Worm (Caenorhabditis elegans) whole organism, L4 larva: Measurements from ENCODE around the gene ins-22.

ENCODE experiments used
- D1046.2 ChIP-seq: fragments of 200-800 bp; sonication (Bioruptor generic); IDR thresholded peaks from 2 replicates; pipeline ENCODE4 v1.3.6; 2022; ENCODE audit warnings: missing genetic modification characterization, missing compliant biosample characterization
- R02D3.7 ChIP-seq: fragments of 150-350 bp; sonication (generic microtip); optimal IDR thresholded peaks from 3 replicates; lab custom pipeline; 2014; ENCODE audit warnings: missing biosample characterization, missing genetic modification characterization
- T26A8.4 ChIP-seq: fragments of 200-800 bp; sonication (Bioruptor generic); IDR thresholded peaks from 2 replicates; pipeline ENCODE4 v1.3.6; 2022; ENCODE audit warnings: missing genetic modification characterization, missing compliant biosample characterization
- Y48G9A.11 ChIP-seq: fragments of 200-800 bp; sonication (Bioruptor generic); IDR thresholded peaks from 2 replicates; pipeline ENCODE4 v1.3.6; 2022; ENCODE audit warnings: missing genetic modification reagents, missing genetic modification characterization, missing compliant biosample characterization
- Y5F2A.4 ChIP-seq: fragments of 200-800 bp; sonication (Bioruptor generic); optimal IDR thresholded peaks from 2 replicates; lab custom pipeline; 2018; ENCODE audit warnings: mild to moderate bottlenecking, missing genetic modification characterization, missing compliant biosample characterization
- aha-1 ChIP-seq: fragments of 150-350 bp; peaks from one replicate; lab custom pipeline; 2014; ENCODE audit warnings: missing biosample characterization, missing genetic modification characterization
- aly-2 ChIP-seq: sonication (generic microtip); optimal IDR thresholded peaks from 2 replicates; lab custom pipeline; 2018; ENCODE audit warnings: missing biosample characterization, missing genetic modification characterization
- attf-4 ChIP-seq: sonication (generic microtip); optimal IDR thresholded peaks from 3 replicates; lab custom pipeline; 2017; ENCODE audit warnings: missing biosample characterization, missing genetic modification characterization
- ceh-44 ChIP-seq: fragments of 200-800 bp; sonication (Bioruptor generic); IDR thresholded peaks from 2 replicates; pipeline ENCODE4 v1.3.6; 2022; ENCODE audit warnings: missing genetic modification reagents, missing genetic modification characterization, missing compliant biosample characterization
- ces-1 ChIP-seq: fragments of 150-350 bp; sonication (generic microtip); optimal IDR thresholded peaks from 4 replicates; lab custom pipeline; 2014; ENCODE audit warnings: missing biosample characterization, missing genetic modification reagents, missing genetic modification characterization
- cey-2 ChIP-seq: sonication (generic microtip); optimal IDR thresholded peaks from 3 replicates; lab custom pipeline; 2017; ENCODE audit warnings: missing genetic modification characterization, mild to moderate bottlenecking, missing compliant biosample characterization, antibody characterized with exemption, borderline replicate concordance; ENCODE audit not compliant: insufficient read depth
- daf-12 ChIP-seq: fragments of 150-350 bp; optimal IDR thresholded peaks from 2 replicates; lab custom pipeline; 2014; ENCODE audit warnings: missing biosample characterization, missing genetic modification reagents, missing genetic modification characterization
- dmd-6 ChIP-seq: fragments of 200-800 bp; sonication (Bioruptor generic); IDR thresholded peaks from 2 replicates; pipeline ENCODE4 v1.3.6; 2022; ENCODE audit warnings: missing genetic modification reagents, missing genetic modification characterization, missing compliant biosample characterization
- dmd-8 ChIP-seq: fragments of 200-800 bp; sonication (Bioruptor generic); IDR thresholded peaks from 2 replicates; pipeline ENCODE4 v1.3.6; 2022; ENCODE audit warnings: missing genetic modification characterization, missing compliant biosample characterization
- dve-1 ChIP-seq: sonication (generic microtip); optimal IDR thresholded peaks from 2 replicates; lab custom pipeline; 2017; ENCODE audit warnings: antibody characterized with exemption, mild to moderate bottlenecking, missing genetic modification characterization, missing compliant biosample characterization; ENCODE audit not compliant: insufficient read depth
- gei-8 ChIP-seq: fragments of 200-800 bp; sonication (Bioruptor generic); optimal IDR thresholded peaks from 2 replicates; lab custom pipeline; 2018; ENCODE audit warnings: mild to moderate bottlenecking, missing genetic modification characterization, missing compliant biosample characterization
- hlh-30 ChIP-seq: sonication (generic microtip); optimal IDR thresholded peaks from 2 replicates; lab custom pipeline; 2017; ENCODE audit warnings: antibody characterized with exemption, mild to moderate bottlenecking, missing genetic modification characterization, missing compliant biosample characterization; ENCODE audit not compliant: insufficient read depth
- jun-1 ChIP-seq: fragments of 150-350 bp; optimal IDR thresholded peaks from 2 replicates; lab custom pipeline; 2014; ENCODE audit warnings: missing biosample characterization, missing genetic modification reagents, missing genetic modification characterization
- lin-15B ChIP-seq: fragments of 150-350 bp; sonication (generic microtip); optimal IDR thresholded peaks from 3 replicates; lab custom pipeline; 2014; ENCODE audit warnings: missing biosample characterization, missing genetic modification characterization
- lin-38 ChIP-seq: fragments of 200-800 bp; sonication (Bioruptor generic); IDR thresholded peaks from 2 replicates; pipeline ENCODE4 v1.3.6; 2022; ENCODE audit warnings: missing genetic modification reagents, missing genetic modification characterization, missing compliant biosample characterization
- lin-39 ChIP-seq: fragments of 150-350 bp; optimal IDR thresholded peaks from 2 replicates; lab custom pipeline; 2014; ENCODE audit warnings: missing biosample characterization, missing genetic modification reagents, missing genetic modification characterization
- lsy-2 ChIP-seq, 2 experiments: fragments of 150-350 bp in 1 of 2; sonication (generic microtip) in 1 of 2; optimal IDR thresholded peaks; 2 replicates each; lab custom pipeline; 2014 to 2017; ENCODE audit warnings: missing biosample characterization in 2 of 2, missing genetic modification characterization in 2 of 2
- mdl-1 ChIP-seq, 2 experiments: fragments of 150-350 bp in 1 of 2; sonication (generic microtip) in 1 of 2; optimal IDR thresholded peaks; 2 replicates each; lab custom pipeline; 2014 to 2017; ENCODE audit warnings: missing biosample characterization in 2 of 2, missing genetic modification characterization in 2 of 2
- nhr-10 ChIP-seq: fragments of 150-350 bp; optimal IDR thresholded peaks from 2 replicates; lab custom pipeline; 2014; ENCODE audit warnings: missing biosample characterization, missing genetic modification characterization
- nhr-102 ChIP-seq: sonication (generic microtip); optimal IDR thresholded peaks from 2 replicates; lab custom pipeline; 2016; ENCODE audit warnings: mild to moderate bottlenecking, missing genetic modification characterization, moderate library complexity, missing compliant biosample characterization
- nhr-25 ChIP-seq: sonication (generic microtip); optimal IDR thresholded peaks from 2 replicates; lab custom pipeline; 2017; ENCODE audit warnings: missing genetic modification characterization, mild to moderate bottlenecking, missing compliant biosample characterization, antibody characterized with exemption, moderate library complexity, borderline replicate concordance; ENCODE audit not compliant: insufficient read depth
- nhr-28 ChIP-seq: fragments of 150-350 bp; optimal IDR thresholded peaks from 2 replicates; lab custom pipeline; 2014; ENCODE audit warnings: missing biosample characterization, missing genetic modification characterization
- nhr-77 ChIP-seq: fragments of 150-350 bp; optimal IDR thresholded peaks from 2 replicates; lab custom pipeline; 2014; ENCODE audit warnings: missing biosample characterization, missing genetic modification characterization
- php-3 ChIP-seq: fragments of 200-800 bp; sonication (Bioruptor generic); IDR thresholded peaks from 2 replicates; pipeline ENCODE4 v1.3.6; 2022; ENCODE audit warnings: missing genetic modification reagents, missing genetic modification characterization, missing compliant biosample characterization
- pqm-1 ChIP-seq: sonication (generic microtip); optimal IDR thresholded peaks from 2 replicates; lab custom pipeline; 2017; ENCODE audit warnings: missing biosample characterization, missing genetic modification characterization
- saeg-2 ChIP-seq: fragments of 200-800 bp; sonication (Bioruptor generic); IDR thresholded peaks from 2 replicates; pipeline ENCODE4 v1.3.6; 2022; ENCODE audit warnings: missing genetic modification reagents, missing genetic modification characterization, missing compliant biosample characterization
- set-16 ChIP-seq: fragments of 200-800 bp; sonication (Bioruptor generic); IDR thresholded peaks from 2 replicates; pipeline ENCODE4 v1.3.6; 2022; ENCODE audit warnings: missing genetic modification reagents, missing genetic modification characterization, missing compliant biosample characterization
- tag-97 ChIP-seq: fragments of 200-800 bp; sonication (Bioruptor generic); IDR thresholded peaks from 2 replicates; pipeline ENCODE4 v1.3.6; 2022; ENCODE audit warnings: missing genetic modification characterization, missing compliant biosample characterization
- tra-1 ChIP-seq: fragments of 200-800 bp; sonication (Bioruptor generic); IDR thresholded peaks from 2 replicates; pipeline ENCODE4 v1.3.6; 2022; ENCODE audit warnings: missing genetic modification reagents, missing genetic modification characterization, missing compliant biosample characterization
- unc-62 ChIP-seq, 3 experiments: fragments of 150-350 bp in 1 of 3; sonication (generic microtip); optimal IDR thresholded peaks in 2 of 3; peaks in 1 of 3; 1 replicate in 1 of 3; 2 replicates in 2 of 3; lab custom pipeline; 2014 to 2017; ENCODE audit warnings: missing biosample characterization in 3 of 3, missing genetic modification characterization in 3 of 3, missing genetic modification reagents in 3 of 3, missing genotype in 1 of 3
- vab-7 ChIP-seq: fragments of 200-800 bp; sonication (Bioruptor generic); IDR thresholded peaks from 2 replicates; pipeline ENCODE4 v1.3.6; 2022; ENCODE audit warnings: missing genetic modification reagents, missing genetic modification characterization, missing compliant biosample characterization
- zfp-2 ChIP-seq: sonication (generic microtip); optimal IDR thresholded peaks from 2 replicates; lab custom pipeline; 2016; ENCODE audit warnings: mild to moderate bottlenecking, missing genetic modification characterization, missing compliant biosample characterization
- zip-11 ChIP-seq: fragments of 200-800 bp; sonication (Bioruptor generic); IDR thresholded peaks from 2 replicates; pipeline ENCODE4 v1.3.6; 2022; ENCODE audit warnings: missing genetic modification characterization, missing compliant biosample characterization

The ins-22 gene

DNA sequence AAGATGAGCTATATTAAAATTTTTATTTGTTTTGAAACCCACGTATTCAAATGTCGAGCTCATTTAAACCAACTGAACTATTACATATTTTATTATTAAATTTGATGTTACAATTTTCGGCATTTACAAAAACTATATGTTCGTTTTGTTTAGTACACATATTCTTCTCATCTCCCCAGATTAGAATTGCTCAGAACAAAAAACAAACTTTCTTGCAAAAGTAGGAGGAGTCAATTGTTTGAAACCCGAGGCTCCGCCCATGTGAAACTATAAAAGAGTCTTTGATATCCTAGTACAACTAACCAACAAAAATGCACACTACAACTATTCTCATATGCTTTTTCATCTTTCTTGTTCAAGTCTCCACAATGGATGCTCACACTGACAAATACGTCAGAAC, at the start of gene ins-22:
TSS of gene ins-22 (plus strand) at position 301 of the 400 bp plus-strand sequence.
- TF ChIP-seq zip-11 (no peak), aha-1 (tag; lab: Kevin White, UChicago) (no peak), jun-1 (tag; lab: Kevin White, UChicago) (no peak), saeg-2 (GFP tag; lab: Robert Waterston, UW) (no peak), lin-39 (tag; lab: Kevin White, UChicago) (no peak), lsy-2 (tag; optimal IDR thresholded peaks at IDR 0.05; lab: Kevin White, UChicago) (no peak), dve-1 (tag; lab: Kevin White, UChicago) (no peak), R02D3.7 (tag; lab: Kevin White, UChicago) (no peak), daf-12 (no peak), nhr-28 (tag; lab: Kevin White, UChicago) (no peak), tra-1 (GFP tag; lab: Robert Waterston, UW) (no peak), nhr-102 (no peak), Y48G9A.11 (GFP tag; lab: Robert Waterston, UW) (no peak), nhr-10 (tag; lab: Kevin White, UChicago) (no peak), ces-1 (GFP tag; lab: Kevin White, UChicago) (no peak), nhr-77 (tag; lab: Kevin White, UChicago) (no peak), dmd-8 (GFP tag; lab: Robert Waterston, UW) (no peak), Y5F2A.4 (GFP tag; lab: Kevin White, UChicago) (no peak), nhr-25 (tag; lab: Kevin White, UChicago) (no peak)

DNA sequence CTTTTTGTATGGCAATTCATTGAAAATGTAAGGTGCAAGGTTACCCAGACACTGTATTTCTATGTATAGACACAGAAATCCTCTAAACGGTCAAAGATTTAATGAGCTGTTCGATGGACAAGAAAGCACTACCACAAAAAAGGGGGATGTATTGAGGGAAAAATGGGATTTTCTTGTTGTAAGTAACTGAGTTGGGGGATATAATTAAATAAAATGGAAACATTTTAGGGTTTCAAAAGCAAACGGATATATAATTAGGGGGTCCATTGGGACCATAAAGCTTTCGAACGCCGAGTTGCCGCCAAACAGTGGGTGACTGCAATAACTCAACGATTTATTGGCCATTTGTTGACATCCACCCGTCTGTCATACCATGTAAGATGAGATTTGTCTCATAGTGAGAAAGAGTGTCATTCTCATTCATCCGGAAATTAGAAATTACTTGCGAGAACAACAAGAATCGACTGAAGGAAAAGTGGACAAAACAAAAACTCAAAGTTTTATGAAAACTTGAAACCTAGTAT, 43.9 kb upstream of the ins-22 start:
- TF ChIP-seq aha-1 (tag; lab: Kevin White, UChicago) (peak; percentile 66), unc-62 (GFP tag; optimal IDR thresholded peaks at IDR 0.05 in 1 of 2; lab: Kevin White, UChicago) (peak in 1 of 2 experiments; percentile 58), unc-62 (tag; optimal IDR thresholded peaks at IDR 0.05; lab: Kevin White, UChicago) (no peak), nhr-25 (tag; lab: Kevin White, UChicago) (no peak), hlh-30 (tag; lab: Kevin White, UChicago) (no peak), lin-38 (GFP tag; lab: Robert Waterston, UW) (no peak), mdl-1 (tag; optimal IDR thresholded peaks at IDR 0.05; lab: Kevin White, UChicago) (no peak), php-3 (GFP tag; lab: Robert Waterston, UW) (no peak)

DNA sequence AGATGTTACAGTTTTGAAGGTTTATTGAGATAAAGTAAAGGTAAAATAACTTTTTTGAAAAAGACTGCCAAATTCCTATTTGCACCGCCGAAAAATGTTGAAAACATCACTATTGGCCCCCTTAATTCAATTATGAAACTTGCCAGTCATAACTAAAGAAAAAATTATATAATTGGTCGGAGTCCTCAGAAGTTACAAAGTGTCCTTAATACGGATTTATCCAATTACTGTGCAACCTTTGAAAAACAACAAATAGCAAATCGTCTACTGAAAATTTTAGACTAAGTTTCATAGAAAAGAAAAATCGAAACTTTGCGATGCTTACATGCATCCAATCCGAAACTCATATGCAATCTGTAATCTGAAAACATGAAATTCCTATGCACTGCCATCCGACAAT, 41.5 kb upstream of the ins-22 start:
- TF ChIP-seq dmd-6 (GFP tag; lab: Robert Waterston, UW), result no peak
- no peak for TF ChIP-seq ceh-44 (GFP tag; lab: Robert Waterston, UW)
- TF ChIP-seq R02D3.7 (tag; lab: Kevin White, UChicago), result no peak
- TF ChIP-seq gei-8 (GFP tag; lab: Kevin White, UChicago), result no peak
- TF ChIP-seq lin-15B (tag; lab: Kevin White, UChicago), result no peak
- TF ChIP-seq vab-7 (GFP tag; lab: Robert Waterston, UW), result no peak
- no peak for TF ChIP-seq nhr-77 (tag; lab: Kevin White, UChicago)
- peak; percentile 65 for TF ChIP-seq aha-1 (tag; lab: Kevin White, UChicago)
- TF ChIP-seq, all 104 proteins: peak for 1

DNA sequence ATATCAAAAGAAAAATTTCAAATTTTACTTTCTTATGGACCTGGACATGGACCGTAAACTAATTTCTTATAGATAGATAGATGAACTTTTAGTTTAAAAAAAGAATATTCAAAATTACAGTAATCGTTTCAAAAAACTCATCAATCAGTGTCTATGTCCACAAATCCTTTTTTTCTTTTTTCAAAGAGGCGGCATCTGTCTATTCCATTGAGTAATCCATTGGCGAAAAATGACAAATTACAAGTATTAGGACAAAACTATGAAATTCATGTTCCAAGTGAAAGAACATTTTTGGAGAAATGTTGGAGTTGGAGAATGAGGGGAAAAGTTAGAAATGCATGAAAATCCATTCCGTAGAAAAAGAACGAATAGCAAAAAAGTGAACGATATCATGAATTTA, 40.5 kb upstream of the ins-22 start:
- TF ChIP-seq attf-4 (tag; lab: Kevin White, UChicago), result no peak
- TF ChIP-seq D1046.2, result no peak
- no peak for TF ChIP-seq T26A8.4
- TF ChIP-seq pqm-1 (tag; lab: Kevin White, UChicago), result no peak
- TF ChIP-seq cey-2 (tag; lab: Kevin White, UChicago), result no peak
- no peak for TF ChIP-seq nhr-28 (tag; lab: Kevin White, UChicago)
- TF ChIP-seq zfp-2 (tag; lab: Kevin White, UChicago), result no peak
- TF ChIP-seq tag-97 (GFP tag; lab: Robert Waterston, UW), result no peak
- TF ChIP-seq saeg-2 (GFP tag; lab: Robert Waterston, UW), result no peak
- TF ChIP-seq set-16 (GFP tag; lab: Robert Waterston, UW), result no peak
- TF ChIP-seq lin-38 (GFP tag; lab: Robert Waterston, UW), result no peak
- no peak for TF ChIP-seq aly-2 (tag; lab: Kevin White, UChicago)
